Worm (Caenorhabditis elegans): ENCODE data around the gene F09E5.14.

Gene F09E5.14

DNA sequence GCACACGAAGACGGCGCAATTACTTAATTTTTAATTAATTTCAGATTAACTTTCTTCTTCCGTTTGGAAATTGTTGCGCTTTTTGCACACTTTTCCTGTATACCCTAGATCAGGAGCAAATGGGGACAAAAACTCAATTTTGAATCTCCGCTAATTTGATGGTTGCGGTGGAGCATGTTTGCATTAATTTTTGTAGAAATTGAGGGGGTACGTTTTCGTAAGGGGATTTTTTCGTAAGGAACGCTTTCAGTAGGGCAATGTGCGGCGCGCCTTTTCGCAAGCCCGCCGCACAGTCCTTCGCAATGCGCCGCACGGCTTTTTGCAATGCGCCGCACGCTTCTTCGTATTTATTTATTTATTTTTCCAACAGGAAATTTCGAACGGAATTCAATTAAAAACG is 1.7 kb upstream of the F09E5.14 start:
- TF ChIP-seq lin-14 (GFP tag; optimal IDR thresholded peaks at IDR 0.05) (peak; percentile 75), nhr-20 (tag; optimal IDR thresholded peaks at IDR 0.05) (peak; percentile 73), efl-1 (optimal IDR thresholded peaks at IDR 0.05) (peak; percentile 72 to 93), efl-1 (GFP tag; optimal IDR thresholded peaks at IDR 0.05 in 1 of 2) (peak; percentile 92 to 99), fkh-10 (GFP tag; optimal IDR thresholded peaks at IDR 0.05) (peak; percentile 12), nhr-19 (GFP tag; conservative IDR thresholded peaks at IDR 0.05) (peak; percentile 97), fkh-8 (tag; optimal IDR thresholded peaks at IDR 0.05) (peak; percentile 30), C16A3.4 (tag; optimal IDR thresholded peaks at IDR 0.05) (peak; percentile 70), lir-3 (tag; optimal IDR thresholded peaks at IDR 0.05; ENCODE audit: poor library complexity) (peak; percentile 52), ceh-82 (tag; optimal IDR thresholded peaks at IDR 0.05) (peak; percentile 1 to 52 (median 50)), nhr-11 (tag; optimal IDR thresholded peaks at IDR 0.05) (peak; percentile 52), lsy-2 (tag; optimal IDR thresholded peaks at IDR 0.05) (peak; percentile 64 to 88), vab-15 (tag; optimal IDR thresholded peaks at IDR 0.05) (peak; percentile 76), nhr-47 (tag; optimal IDR thresholded peaks at IDR 0.05) (peak; percentile 77), rnt-1 (tag; optimal IDR thresholded peaks at IDR 0.05) (peak; percentile 86), nhr-90 (tag; optimal IDR thresholded peaks at IDR 0.05; ENCODE audit: poor library complexity) (peak; percentile 81), C04F5.9 (tag; optimal IDR thresholded peaks at IDR 0.05) (peak; percentile 26), skn-1 (tag; optimal IDR thresholded peaks at IDR 0.05) (peak; percentile 47), xbp-1 (tag; optimal IDR thresholded peaks at IDR 0.05) (peak; percentile 65), lin-15B (tag; optimal IDR thresholded peaks at IDR 0.05) (peak; percentile 55), blmp-1 (tag; optimal IDR thresholded peaks at IDR 0.05) (peak; percentile 59), dpl-1 (GFP tag; optimal IDR thresholded peaks at IDR 0.05) (peak; percentile 87 to 91 (median 90)), ceh-88 (GFP tag; IDR thresholded peaks at IDR 0.05) (peak; percentile 92), elt-2 (tag; optimal IDR thresholded peaks at IDR 0.05) (peak; percentile 12), nhr-85 (tag) (peak; percentile 84), unc-98 (GFP tag; IDR thresholded peaks at IDR 0.05) (0 out of 2 replicates have a peak, but pooled peaks have one; percentile 26), snu-23 (GFP tag; optimal IDR thresholded peaks at IDR 0.05) (peak; percentile 73), mab-9 (GFP tag; IDR thresholded peaks at IDR 0.05) (peak; percentile 89), egl-13 (tag; optimal IDR thresholded peaks at IDR 0.05) (peak; percentile 9), tbx-2 (tag; optimal IDR thresholded peaks at IDR 0.05) (peak; percentile 73), unc-86 (tag; optimal IDR thresholded peaks at IDR 0.05) (peak; percentile 47), grh-1 (GFP tag; IDR thresholded peaks at IDR 0.05) (peak; percentile 96), mep-1 (tag; optimal IDR thresholded peaks at IDR 0.05) (peak; percentile 55), swsn-7 (tag; optimal IDR thresholded peaks at IDR 0.05) (peak; percentile 74), dsc-1 (tag; optimal IDR thresholded peaks at IDR 0.05) (peak; percentile 51), snpc-4 (tag; optimal IDR thresholded peaks at IDR 0.05) (peak; percentile 57), nhr-71 (tag; optimal IDR thresholded peaks at IDR 0.05) (peak; percentile 84), jun-1 (tag; optimal IDR thresholded peaks at IDR 0.05) (peak; percentile 42), lin-35 (GFP tag; optimal IDR thresholded peaks at IDR 0.05) (peak; percentile 89 to 98), lin-13 (GFP tag; optimal IDR thresholded peaks at IDR 0.05) (peak; percentile 70), isw-1 (GFP tag; IDR thresholded peaks at IDR 0.05) (peak; percentile 93), ztf-11 (tag; optimal IDR thresholded peaks at IDR 0.05) (peak in 1 of 2 experiments; percentile 36)

- peak in 1 of 2 experiments; percentile 13 for TF ChIP-seq lin-35 (GFP tag; optimal IDR thresholded peaks at IDR 0.05)
- peak; percentile 4 for TF ChIP-seq lin-14 (GFP tag; optimal IDR thresholded peaks at IDR 0.05)
- TF ChIP-seq elt-3 (tag; optimal IDR thresholded peaks at IDR 0.05) = no peak
- no peak for TF ChIP-seq mef-2 (tag; optimal IDR thresholded peaks at IDR 0.05)
- TF ChIP-seq nhr-71 (tag; optimal IDR thresholded peaks at IDR 0.05) = peak; percentile 5
- TF ChIP-seq ztf-4 (tag; optimal IDR thresholded peaks at IDR 0.05) = no peak
- TF ChIP-seq lin-15B (tag; optimal IDR thresholded peaks at IDR 0.05) = no peak
- TF ChIP-seq rnt-1 (tag; optimal IDR thresholded peaks at IDR 0.05) = peak; percentile 5
Measured at ce11 chrII:5342412-5342811, 2.3 kb downstream of the F09E5.14 start.
